Worm (Caenorhabditis elegans) whole organism, dauer: ENCODE measurements around the gene C01G10.17.

Source experiments
- unc-62 ChIP-seq: sonication (generic microtip); optimal IDR thresholded peaks from 2 replicates; lab custom pipeline; 2017; ENCODE audit warnings: missing biosample characterization, missing genetic modification reagents, missing genetic modification characterization

C01G10.17 gene

DNA sequence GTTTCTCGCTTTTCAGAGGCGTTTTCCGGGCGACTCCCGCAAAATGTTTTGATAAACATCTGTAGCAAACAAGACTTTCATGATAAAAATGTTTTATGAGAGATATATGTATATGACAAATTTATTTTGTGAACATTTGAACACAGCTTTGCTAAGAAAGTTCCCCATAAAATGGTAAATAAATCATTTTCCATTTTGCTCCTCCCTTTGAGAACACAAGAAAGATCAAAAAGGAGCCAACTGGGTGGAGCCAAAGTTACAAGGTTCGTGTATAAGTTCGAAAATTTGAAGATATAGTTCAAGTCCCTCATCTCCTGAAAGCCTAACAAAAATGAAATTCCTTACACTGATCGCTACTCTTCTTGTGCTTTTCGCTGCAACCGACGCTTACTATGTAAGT is at the start of gene C01G10.17:
TSS of gene C01G10.17 (plus strand) at position 301 of the 400 bp plus-strand sequence.
- TF ChIP-seq unc-62 (GFP tag; lab: Kevin White, UChicago) = no peak

DNA sequence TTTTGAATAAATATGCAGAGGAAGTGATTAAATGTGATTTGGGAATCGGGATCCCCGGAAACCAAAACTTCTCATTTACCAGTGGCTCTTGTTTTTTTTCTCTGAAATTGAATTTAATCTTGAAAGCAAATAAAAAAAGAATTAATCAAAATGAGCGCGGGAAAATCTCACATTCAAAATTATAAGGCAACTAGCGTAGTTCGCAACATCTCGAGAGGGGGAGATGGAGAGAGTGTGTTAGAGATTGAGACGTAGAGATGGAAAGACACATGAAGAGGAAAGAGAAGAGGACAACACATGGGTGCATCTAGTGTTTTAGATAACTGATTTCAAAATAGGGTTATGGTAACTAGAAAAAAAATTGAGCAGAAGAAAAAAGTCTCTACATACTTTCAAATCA is 42.5 kb upstream of the C01G10.17 start, which contains the start of gene sdc-3:
TSS of gene sdc-3 (minus strand) at position 101 of the 400 bp plus-strand sequence.
- no peak for TF ChIP-seq unc-62 (GFP tag; lab: Kevin White, UChicago)

DNA sequence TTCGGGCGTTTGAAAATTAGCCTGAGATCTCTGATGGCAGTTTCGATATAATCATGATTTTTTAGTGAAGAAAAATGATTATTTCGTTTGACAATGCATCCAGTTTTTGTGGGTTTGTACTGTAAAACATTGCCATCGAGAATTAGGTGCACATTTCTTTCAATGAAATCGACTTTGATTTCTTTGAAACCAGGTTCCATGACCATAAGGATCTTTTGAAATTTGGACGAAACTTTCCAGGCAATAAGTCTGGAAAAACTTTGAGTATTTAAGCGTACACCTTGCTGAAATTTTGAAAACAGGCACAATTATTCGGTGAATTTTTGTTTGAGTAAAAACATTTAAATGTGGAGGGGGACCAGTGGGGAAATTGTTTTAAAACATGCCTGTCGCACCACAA is 38.8 kb upstream of the C01G10.17 start:
- no peak for TF ChIP-seq unc-62 (GFP tag; lab: Kevin White, UChicago)

DNA sequence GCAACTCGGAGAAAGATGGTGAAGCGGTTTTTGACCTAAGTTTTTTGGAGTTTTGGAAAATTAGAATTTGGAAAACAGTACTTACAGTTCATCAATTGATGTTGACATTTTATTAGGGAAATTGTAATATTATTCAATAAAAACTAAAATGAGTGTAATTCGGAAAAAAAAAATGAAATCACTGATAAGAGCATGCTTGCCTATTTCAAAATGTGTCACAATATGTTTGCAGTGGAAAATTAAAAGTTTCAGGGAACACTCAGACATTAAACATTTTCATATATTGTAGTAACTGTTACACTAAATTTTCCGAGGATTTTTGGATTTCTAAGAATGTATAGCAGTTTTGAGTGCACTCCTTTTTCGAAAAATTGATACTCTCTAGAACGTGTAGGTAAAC is 38.2 kb upstream of the C01G10.17 start, which contains the start of the genes fbxa-82 and C25D7.5:
TSS of gene fbxa-82 (minus strand) at position 163 of the 400 bp plus-strand sequence.
TSS of gene C25D7.5 (plus strand) at position 283 of the 400 bp plus-strand sequence.
- no peak for TF ChIP-seq unc-62 (GFP tag; lab: Kevin White, UChicago)

DNA sequence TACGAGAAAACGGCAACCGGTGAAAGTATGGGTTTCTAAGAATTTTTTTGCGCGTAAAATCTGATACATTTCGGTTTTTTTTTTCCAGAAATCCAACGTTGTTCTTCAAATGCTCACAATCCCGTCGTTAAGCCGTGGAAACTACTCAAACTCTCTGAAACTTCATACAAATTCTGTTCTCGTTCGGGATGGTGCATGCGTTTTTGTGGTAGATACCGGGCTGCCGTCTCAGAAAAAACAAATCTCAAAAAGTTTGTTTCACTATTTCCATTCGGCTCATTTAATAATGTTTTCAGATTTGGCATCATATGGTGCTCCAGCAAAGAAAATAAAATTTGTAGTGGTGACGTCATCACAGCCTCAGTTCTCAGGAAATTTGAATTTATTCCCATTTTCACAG is 35.8 kb upstream of the C01G10.17 start:
- TF ChIP-seq unc-62 (GFP tag; lab: Kevin White, UChicago) = no peak

DNA sequence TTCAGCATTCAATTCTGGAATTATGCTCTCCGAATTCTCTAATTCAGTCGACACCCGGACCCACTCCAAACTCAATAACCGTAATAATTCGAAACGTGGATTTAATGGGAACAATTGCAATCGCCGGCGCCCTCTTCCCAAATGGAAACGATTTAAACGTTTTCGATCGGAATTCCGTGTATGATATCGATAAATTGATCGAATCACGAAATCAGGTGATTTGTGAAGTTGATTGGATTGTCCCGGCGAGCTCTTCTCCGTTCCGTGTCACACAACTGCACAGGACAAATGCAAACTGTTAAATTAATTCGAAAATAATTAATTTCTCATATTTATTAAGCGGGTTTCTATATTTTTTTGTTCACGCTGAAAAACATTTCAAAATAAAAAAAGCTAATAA is 34.7 kb upstream of the C01G10.17 start, which contains the start of gene C25D7.16:
TSS of gene C25D7.16 (plus strand) at position 301 of the 400 bp plus-strand sequence.
- TF ChIP-seq unc-62 (GFP tag; lab: Kevin White, UChicago) = no peak

DNA sequence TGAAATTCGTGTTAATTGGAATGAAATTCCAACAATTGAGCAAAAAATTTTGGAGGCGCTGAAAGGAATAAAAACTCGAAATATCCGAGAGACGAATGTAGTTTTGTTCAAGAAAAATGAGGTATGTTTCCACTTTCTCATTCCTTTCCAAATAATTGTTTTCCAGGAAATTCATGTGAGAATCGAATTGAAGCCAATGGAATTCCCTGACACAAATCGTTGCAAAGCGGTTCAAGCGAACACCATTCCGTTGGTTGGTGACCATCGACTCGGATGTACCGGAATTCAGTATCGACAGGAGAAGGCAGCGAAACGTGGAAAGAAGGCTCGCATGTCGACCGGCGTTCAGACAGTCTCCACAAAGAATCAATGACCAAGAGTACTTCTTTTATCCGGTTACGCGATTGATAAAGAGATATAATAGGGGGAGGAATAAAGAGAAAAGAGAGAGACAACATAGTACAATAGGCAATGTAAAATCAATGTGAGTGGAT is 34.2 kb upstream of the C01G10.17 start:
- TF ChIP-seq unc-62 (GFP tag; lab: Kevin White, UChicago) = no peak

DNA sequence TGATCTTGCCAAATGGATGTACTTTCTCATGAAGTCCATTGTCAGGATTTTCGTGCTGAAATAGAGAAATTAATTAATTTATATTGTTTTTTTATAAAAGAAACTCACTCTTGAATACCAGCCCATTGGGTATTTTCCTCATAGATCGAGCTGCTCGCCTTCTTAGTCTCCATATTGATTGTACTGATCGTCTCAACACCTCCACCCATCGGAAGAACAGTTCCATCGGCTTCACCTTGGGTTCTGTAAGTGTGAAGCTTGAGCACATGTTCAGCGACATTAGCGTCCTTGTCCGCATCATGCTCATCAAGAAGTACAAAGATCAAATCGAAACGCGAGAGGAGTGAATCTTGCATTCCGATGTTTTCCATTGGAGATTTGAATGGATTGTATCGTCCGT is 32.8 kb upstream of the C01G10.17 start:
- TF ChIP-seq unc-62 (GFP tag; lab: Kevin White, UChicago) = no peak

DNA sequence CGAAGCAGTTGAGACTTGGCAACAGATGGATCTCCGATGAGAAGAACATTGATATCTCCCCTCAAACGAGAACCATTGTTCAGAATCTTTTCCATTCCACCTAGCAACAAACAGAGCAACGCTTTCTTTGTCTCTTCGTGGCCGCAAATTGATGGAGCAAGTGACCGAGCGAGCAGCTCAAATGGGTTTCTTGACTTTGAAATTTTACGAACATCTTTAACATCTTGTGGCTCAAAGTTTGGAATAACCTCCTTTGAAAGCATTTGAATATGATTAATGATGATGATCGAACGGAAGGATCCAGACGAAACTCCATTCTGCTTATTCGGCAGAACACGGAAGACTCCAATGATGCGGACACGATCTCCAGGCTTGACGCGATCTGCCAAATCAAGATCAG is 32.1 kb upstream of the C01G10.17 start:
- TF ChIP-seq unc-62 (GFP tag; lab: Kevin White, UChicago) = no peak

DNA sequence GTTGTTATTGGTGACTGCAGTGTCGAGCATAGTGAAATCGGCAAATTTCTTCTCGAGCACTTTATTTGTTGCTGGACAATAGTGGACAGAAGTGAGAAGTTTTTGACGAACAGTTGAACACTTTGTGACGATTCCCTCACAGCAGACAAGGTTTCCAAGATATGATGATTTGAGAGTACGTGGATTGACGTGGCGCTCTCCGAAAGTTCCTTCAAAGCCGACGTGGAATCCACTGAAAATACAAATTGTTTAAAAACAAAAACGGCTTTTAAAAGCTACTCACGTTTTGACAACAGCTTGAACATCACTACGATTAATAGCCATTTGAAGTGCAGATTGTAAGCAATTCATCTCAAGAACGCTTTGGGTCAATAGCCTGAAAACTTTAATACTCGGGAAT is 31.6 kb upstream of the C01G10.17 start:
- TF ChIP-seq unc-62 (GFP tag; lab: Kevin White, UChicago) = no peak

DNA sequence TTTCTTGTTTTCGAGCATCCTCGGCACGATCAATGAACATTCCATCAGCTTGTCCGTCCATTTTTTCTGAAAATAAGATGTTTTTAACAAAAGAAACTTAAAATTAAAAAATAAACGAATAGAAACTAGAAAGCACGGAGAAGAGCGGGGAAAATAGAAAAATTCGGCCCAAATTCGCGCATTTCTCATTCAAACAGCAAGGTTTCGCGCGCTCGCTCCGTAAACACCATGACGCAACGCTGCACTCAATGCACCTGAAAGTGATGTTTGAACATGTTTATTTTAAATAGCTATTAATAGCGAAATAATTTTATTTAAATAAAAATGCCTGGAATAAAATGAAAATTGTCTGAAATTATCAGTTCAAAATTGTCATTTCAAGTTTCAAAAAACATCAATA is 31.0 kb upstream of the C01G10.17 start, which contains the start of the genes mcm-3 and C25D7.15:
TSS of gene mcm-3 (minus strand) at position 66 of the 400 bp plus-strand sequence.
TSS of gene C25D7.15 (plus strand) at position 275 of the 400 bp plus-strand sequence.
- TF ChIP-seq unc-62 (GFP tag; lab: Kevin White, UChicago) = no peak

DNA sequence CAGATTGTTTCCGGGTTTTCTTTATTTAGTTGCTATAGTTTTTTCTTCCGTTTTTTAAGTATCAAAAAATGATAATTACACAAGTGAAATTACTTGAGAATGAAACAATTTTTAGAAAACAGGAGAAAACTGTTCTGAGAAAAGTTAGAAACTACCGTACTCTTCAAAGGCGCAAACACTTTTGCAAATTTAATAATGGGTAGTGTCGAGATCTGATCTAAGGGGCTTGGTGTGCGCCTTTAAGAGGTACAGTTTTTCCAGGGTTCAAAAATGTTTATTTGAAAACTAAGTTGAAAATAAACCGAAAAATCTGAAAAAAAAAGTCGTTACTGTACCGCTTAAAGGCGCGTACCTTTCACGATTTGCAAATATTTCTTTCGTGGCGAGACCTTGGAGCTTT is 30.0 kb upstream of the C01G10.17 start:
- no peak for TF ChIP-seq unc-62 (GFP tag; lab: Kevin White, UChicago)

DNA sequence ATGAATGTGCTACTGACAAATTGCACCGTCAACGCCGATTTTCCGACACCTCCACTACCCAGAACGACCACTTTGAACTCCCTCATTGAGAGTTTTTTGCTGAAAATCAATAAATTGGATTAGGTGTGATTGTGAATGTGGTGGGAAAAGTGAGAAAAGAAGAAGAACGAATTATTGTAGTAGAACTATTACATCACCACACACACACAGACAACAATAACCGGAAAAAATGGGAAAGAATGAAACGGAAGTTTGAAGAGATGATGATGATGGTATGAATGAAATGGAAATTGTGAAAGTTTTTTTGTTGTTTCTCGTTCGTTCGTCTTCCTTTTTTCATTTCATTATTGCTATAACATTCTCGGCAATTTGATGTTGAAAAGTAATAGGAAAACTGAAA is 26.6 kb upstream of the C01G10.17 start, which contains the start of gene rap-2:
TSS of gene rap-2 (minus strand) at position 101 of the 400 bp plus-strand sequence.
- no peak for TF ChIP-seq unc-62 (GFP tag; lab: Kevin White, UChicago)

DNA sequence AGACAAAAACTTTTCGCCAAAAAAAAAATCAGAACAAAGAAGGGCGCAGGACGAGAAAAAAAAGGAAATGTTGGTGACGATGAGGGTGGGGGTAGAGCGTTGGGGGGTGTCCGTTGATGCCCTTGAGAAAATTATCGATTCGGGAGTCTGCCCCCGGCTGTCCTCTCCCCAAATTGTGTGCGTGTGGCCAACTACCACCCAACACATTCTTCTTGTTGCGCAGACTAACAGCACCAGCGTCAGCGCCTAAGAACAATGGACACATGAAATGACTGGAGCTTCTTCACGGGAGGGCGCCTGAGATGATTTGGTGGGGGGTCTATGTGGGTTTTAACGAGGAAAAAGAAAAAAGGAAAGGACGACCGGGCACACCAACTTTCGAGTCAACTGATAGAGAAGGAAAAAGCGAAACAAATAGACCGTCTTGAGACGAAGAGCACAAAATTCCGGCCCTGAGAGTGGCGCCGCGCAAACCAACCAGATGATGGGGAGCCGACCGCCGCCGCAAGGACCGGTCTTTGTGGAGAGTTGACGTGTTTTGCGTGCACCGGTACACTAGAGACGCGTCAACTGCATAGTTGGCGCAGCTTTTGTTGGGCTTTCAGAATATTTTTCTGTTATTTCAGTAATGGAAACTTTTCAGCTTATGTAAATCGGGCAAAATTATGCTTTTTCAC is 25.4 kb upstream of the C01G10.17 start, which contains the start of gene C25D7.9:
TSS of gene C25D7.9 (plus strand) at position 68 of the 677 bp plus-strand sequence.
- no peak for TF ChIP-seq unc-62 (GFP tag; lab: Kevin White, UChicago)

DNA sequence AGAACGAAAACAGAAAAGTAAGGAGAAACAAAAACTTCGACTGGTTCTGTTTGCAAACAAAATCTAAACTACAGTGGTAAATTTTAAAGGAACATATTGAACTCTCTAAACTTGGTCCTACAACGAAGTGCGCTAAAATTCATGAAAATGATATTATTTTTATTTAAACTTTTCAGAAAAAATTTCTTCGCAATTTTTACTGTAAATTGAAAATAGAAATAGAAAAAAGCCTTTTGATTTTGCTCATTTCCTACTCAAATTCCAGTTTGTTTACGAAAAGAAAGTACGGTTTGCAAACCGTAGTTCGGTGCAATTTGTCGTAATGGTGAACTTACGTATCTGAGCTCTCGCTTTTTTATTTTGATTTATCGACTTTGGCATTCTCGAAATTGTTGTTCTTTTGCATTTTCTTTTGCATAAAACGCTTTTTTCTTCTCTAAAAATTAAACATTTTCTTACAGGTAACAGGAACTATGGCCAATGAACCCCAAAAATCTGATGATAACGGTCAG is 24.7 kb upstream of the C01G10.17 start, which contains the start of gene otub-1:
TSS of gene otub-1 (plus strand) at position 462 of the 512 bp plus-strand sequence.
- no peak for TF ChIP-seq unc-62 (GFP tag; lab: Kevin White, UChicago)

DNA sequence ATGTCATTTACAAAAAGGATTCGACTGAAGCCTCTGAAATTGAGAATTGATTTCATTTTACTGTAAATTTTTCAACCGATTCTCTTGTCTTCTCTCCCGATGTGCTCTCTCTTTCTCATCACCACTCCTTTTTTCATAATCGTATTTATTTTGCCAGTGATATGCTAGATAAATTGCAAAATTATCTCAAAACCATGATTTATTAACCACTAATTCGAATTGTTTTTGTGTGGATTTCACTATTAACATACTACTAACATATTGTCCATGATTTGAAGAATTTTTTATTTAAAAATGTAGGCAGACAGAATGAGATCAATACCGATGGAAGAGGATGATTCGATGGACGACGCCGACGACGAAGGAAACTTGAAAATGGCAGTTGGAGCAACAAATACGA is 23.4 kb upstream of the C01G10.17 start, which contains the start of gene C25D7.10:
TSS of gene C25D7.10 (plus strand) at position 301 of the 400 bp plus-strand sequence.
- no peak for TF ChIP-seq unc-62 (GFP tag; lab: Kevin White, UChicago)
